Comparison of ENCODE assay signal across 4 worm cellular contexts in genomic region chrV:10338305-10338992, ce11.
TF ChIP-seq lines count a peak whose summit lies in the region.

Gene arx-2, minus strand, starts transcription at chrV:10338355.

TF ChIP-seq in whole organism, L1 larva, 84 proteins besides CTCF, POLR2A, EP300 and RAD21 (continued from another document and continues in another):
- TF ChIP-seq lsy-2 (tag; optimal IDR thresholded peaks at IDR 0.05; lab: Kevin White, UChicago) (peak; percentile 32 to 68), rnt-1 (tag; optimal IDR thresholded peaks at IDR 0.05; lab: Kevin White, UChicago) (peak; percentile 16), unc-30 (tag; optimal IDR thresholded peaks at IDR 0.05; lab: Kevin White, UChicago) (no peak), dpl-1 (GFP tag; optimal IDR thresholded peaks at IDR 0.05; lab: Kevin White, UChicago) (peak in 1 of 3 experiments; percentile 64), swsn-7 (tag; optimal IDR thresholded peaks at IDR 0.05; lab: Kevin White, UChicago) (no peak), egl-27 (tag; optimal IDR thresholded peaks at IDR 0.05; lab: Kevin White, UChicago) (no peak), mep-1 (tag; optimal IDR thresholded peaks at IDR 0.05; lab: Kevin White, UChicago) (peak; percentile 58), irx-1 (tag; optimal IDR thresholded peaks at IDR 0.05; lab: Kevin White, UChicago) (no peak), ces-1 (GFP tag; optimal IDR thresholded peaks at IDR 0.05; lab: Kevin White, UChicago) (no peak), F16B12.6 (tag; optimal IDR thresholded peaks at IDR 0.05; lab: Kevin White, UChicago) (no peak), lin-13 (GFP tag; optimal IDR thresholded peaks at IDR 0.05; lab: Kevin White, UChicago) (peak; percentile 6), ztf-11 (tag; optimal IDR thresholded peaks at IDR 0.05; lab: Kevin White, UChicago) (no peak), ceh-82 (tag; optimal IDR thresholded peaks at IDR 0.05; lab: Kevin White, UChicago) (peak in 1 of 3 experiments; percentile 30), ets-5 (GFP tag; IDR thresholded peaks at IDR 0.05; lab: Robert Waterston, UW) (no peak), nhr-11 (tag; optimal IDR thresholded peaks at IDR 0.05; lab: Kevin White, UChicago) (no peak), unc-62 (GFP tag; optimal IDR thresholded peaks at IDR 0.05; lab: Kevin White, UChicago) (no peak), zag-1 (tag; optimal IDR thresholded peaks at IDR 0.05; lab: Kevin White, UChicago) (no peak), alr-1 (tag; optimal IDR thresholded peaks at IDR 0.05; lab: Kevin White, UChicago; ENCODE audit: borderline replicate concordance) (no peak), zip-4 (GFP tag; optimal IDR thresholded peaks at IDR 0.05; lab: Kevin White, UChicago) (no peak), unc-98 (GFP tag; IDR thresholded peaks at IDR 0.05; lab: Robert Waterston, UW) (no peak), pqm-1 (tag; optimal IDR thresholded peaks at IDR 0.05; lab: Kevin White, UChicago) (no peak), nhr-19 (GFP tag; conservative IDR thresholded peaks at IDR 0.05; lab: Robert Waterston, UW) (no peak), aly-2 (tag; optimal IDR thresholded peaks at IDR 0.05; lab: Kevin White, UChicago) (no peak), mdl-1 (tag; optimal IDR thresholded peaks at IDR 0.05; lab: Kevin White, UChicago) (no peak), nhr-71 (tag; optimal IDR thresholded peaks at IDR 0.05; lab: Kevin White, UChicago) (peak; percentile 31), lin-35 (GFP tag; optimal IDR thresholded peaks at IDR 0.05; lab: Kevin White, UChicago) (peak; percentile 32 to 39), tbx-2 (tag; optimal IDR thresholded peaks at IDR 0.05; lab: Kevin White, UChicago) (no peak), nhr-77 (tag; optimal IDR thresholded peaks at IDR 0.05; lab: Kevin White, UChicago) (no peak), C34B4.2 (tag; optimal IDR thresholded peaks at IDR 0.05; lab: Kevin White, UChicago) (no peak), nhr-85 (tag; lab: Kevin White, UChicago) (peak; percentile 16), lin-15B (tag; optimal IDR thresholded peaks at IDR 0.05; lab: Kevin White, UChicago) (peak; percentile 54), hlh-4 (tag; optimal IDR thresholded peaks at IDR 0.05; lab: Kevin White, UChicago) (no peak), vab-15 (tag; optimal IDR thresholded peaks at IDR 0.05; lab: Kevin White, UChicago) (no peak), grh-1 (GFP tag; IDR thresholded peaks at IDR 0.05; lab: Robert Waterston, UW) (no peak), ceh-90 (tag; optimal IDR thresholded peaks at IDR 0.05; lab: Kevin White, UChicago) (no peak)

TF ChIP-seq in whole organism, L2 larva, 48 proteins besides CTCF, POLR2A, EP300 and RAD21 (continued from another document):
- TF ChIP-seq mbf-1 (tag; optimal IDR thresholded peaks at IDR 0.05; lab: Kevin White, UChicago) (no peak), nhr-237 (tag; optimal IDR thresholded peaks at IDR 0.05; lab: Kevin White, UChicago) (no peak), lin-11 (tag; optimal IDR thresholded peaks at IDR 0.05; lab: Kevin White, UChicago) (no peak), ceh-82 (tag; optimal IDR thresholded peaks at IDR 0.05; lab: Kevin White, UChicago) (no peak)

TF ChIP-seq in whole organism, L3 larva, 47 proteins besides CTCF, POLR2A, EP300 and RAD21 (continued from another document):
- TF ChIP-seq nhr-77 (tag; optimal IDR thresholded peaks at IDR 0.05; lab: Kevin White, UChicago) (no peak), unc-62 (GFP tag; optimal IDR thresholded peaks at IDR 0.05; lab: Kevin White, UChicago) (no peak)

TF ChIP-seq in whole organism, L4 larva, 104 proteins besides CTCF, POLR2A, EP300 and RAD21 (continued from another document):
- TF ChIP-seq hif-1 (tag; optimal IDR thresholded peaks at IDR 0.05; lab: Kevin White, UChicago), result no peak
- no peak for TF ChIP-seq aha-1 (tag; lab: Kevin White, UChicago)
- no peak for TF ChIP-seq pqm-1 (tag; optimal IDR thresholded peaks at IDR 0.05; lab: Kevin White, UChicago)
- TF ChIP-seq zip-2 (tag; optimal IDR thresholded peaks at IDR 0.05; lab: Kevin White, UChicago), result no peak
- TF ChIP-seq jun-1 (tag; optimal IDR thresholded peaks at IDR 0.05; lab: Kevin White, UChicago), result no peak
- TF ChIP-seq nhr-48 (tag; optimal IDR thresholded peaks at IDR 0.05; lab: Kevin White, UChicago), result no peak
- TF ChIP-seq mep-1 (tag; optimal IDR thresholded peaks at IDR 0.05; lab: Kevin White, UChicago), result peak; percentile 56
- TF ChIP-seq mdl-1 (tag; optimal IDR thresholded peaks at IDR 0.05; lab: Kevin White, UChicago), result no peak
- TF ChIP-seq attf-4 (tag; optimal IDR thresholded peaks at IDR 0.05; lab: Kevin White, UChicago), result no peak
- no peak for TF ChIP-seq rbr-2 (tag; optimal IDR thresholded peaks at IDR 0.05; lab: Kevin White, UChicago)
- TF ChIP-seq duxl-1 (tag; optimal IDR thresholded peaks at IDR 0.05; lab: Kevin White, UChicago; ENCODE audit: poor library complexity), result no peak
- TF ChIP-seq arid-1 (GFP tag; conservative IDR thresholded peaks at IDR 0.05; lab: Robert Waterston, UW), result no peak
- no peak for TF ChIP-seq nhr-102 (tag; optimal IDR thresholded peaks at IDR 0.05; lab: Kevin White, UChicago)
- TF ChIP-seq skn-1 (tag; optimal IDR thresholded peaks at IDR 0.05; lab: Kevin White, UChicago), result no peak
- no peak for TF ChIP-seq lin-13 (GFP tag; optimal IDR thresholded peaks at IDR 0.05; lab: Kevin White, UChicago)
- peak; percentile 62 for TF ChIP-seq mes-2 (tag; optimal IDR thresholded peaks at IDR 0.05; lab: Kevin White, UChicago; ENCODE audit: poor library complexity, severe bottlenecking)
- TF ChIP-seq F37D6.2 (tag; optimal IDR thresholded peaks at IDR 0.05; lab: Kevin White, UChicago), result no peak
- TF ChIP-seq nhr-6 (tag; optimal IDR thresholded peaks at IDR 0.05; lab: Kevin White, UChicago), result no peak
- TF ChIP-seq ZK546.5 (tag; optimal IDR thresholded peaks at IDR 0.05; lab: Kevin White, UChicago), result no peak
- TF ChIP-seq ztf-11 (tag; optimal IDR thresholded peaks at IDR 0.05; lab: Kevin White, UChicago), result no peak
- TF ChIP-seq lin-38 (GFP tag; IDR thresholded peaks at IDR 0.05; lab: Robert Waterston, UW), result peak; percentile 87
- no peak for TF ChIP-seq daf-12 (tag; optimal IDR thresholded peaks at IDR 0.05; lab: Kevin White, UChicago)
- TF ChIP-seq mxl-3 (GFP tag; optimal IDR thresholded peaks at IDR 0.05; lab: Kevin White, UChicago), result no peak
- TF ChIP-seq hlh-30 (tag; optimal IDR thresholded peaks at IDR 0.05; lab: Kevin White, UChicago; ENCODE audit: insufficient read depth), result peak; percentile 29
- no peak for TF ChIP-seq ZK337.2 (GFP tag; IDR thresholded peaks at IDR 0.05; lab: Robert Waterston, UW)
- no peak for TF ChIP-seq nhr-41 (GFP tag; IDR thresholded peaks at IDR 0.05; lab: Robert Waterston, UW)
- no peak for TF ChIP-seq snpc-4 (tag; optimal IDR thresholded peaks at IDR 0.05; lab: Kevin White, UChicago)
- TF ChIP-seq tra-1 (GFP tag; IDR thresholded peaks at IDR 0.05; lab: Robert Waterston, UW), result no peak
- TF ChIP-seq F26F4.8 (GFP tag; conservative IDR thresholded peaks at IDR 0.05; lab: Robert Waterston, UW), result no peak
- TF ChIP-seq cey-2 (tag; optimal IDR thresholded peaks at IDR 0.05; lab: Kevin White, UChicago; ENCODE audit: borderline replicate concordance, insufficient read depth), result no peak
- TF ChIP-seq ztf-7 (tag; optimal IDR thresholded peaks at IDR 0.05; lab: Kevin White, UChicago), result no peak
- no peak for TF ChIP-seq mxl-2 (GFP tag; conservative IDR thresholded peaks at IDR 0.05; lab: Robert Waterston, UW)
- no peak for TF ChIP-seq R02D3.7 (tag; optimal IDR thresholded peaks at IDR 0.05; lab: Kevin White, UChicago)
- no peak for TF ChIP-seq lin-29 (GFP tag; IDR thresholded peaks at IDR 0.05; lab: Robert Waterston, UW)
- TF ChIP-seq mdt-29 (GFP tag; IDR thresholded peaks at IDR 0.05; lab: Robert Waterston, UW), result no peak
- no peak for TF ChIP-seq gei-8 (GFP tag; optimal IDR thresholded peaks at IDR 0.05; lab: Kevin White, UChicago)
- no peak for TF ChIP-seq ceh-82 (tag; optimal IDR thresholded peaks at IDR 0.05; lab: Kevin White, UChicago)
- no peak for TF ChIP-seq unc-62 (GFP tag; optimal IDR thresholded peaks at IDR 0.05 in 1 of 2; lab: Kevin White, UChicago)
- TF ChIP-seq unc-62 (tag; optimal IDR thresholded peaks at IDR 0.05; lab: Kevin White, UChicago), result no peak
- no peak for TF ChIP-seq fos-1 (tag; optimal IDR thresholded peaks at IDR 0.05; lab: Kevin White, UChicago)
- no peak for TF ChIP-seq spr-1 (tag; optimal IDR thresholded peaks at IDR 0.05; lab: Kevin White, UChicago)
- peak; percentile 41 for TF ChIP-seq dve-1 (tag; optimal IDR thresholded peaks at IDR 0.05; lab: Kevin White, UChicago; ENCODE audit: insufficient read depth)
- no peak for TF ChIP-seq madf-9 (GFP tag; conservative IDR thresholded peaks at IDR 0.05; lab: Robert Waterston, UW)
- no peak for TF ChIP-seq Y48G9A.11 (GFP tag; IDR thresholded peaks at IDR 0.05; lab: Robert Waterston, UW)
- no peak for TF ChIP-seq egl-43 (GFP tag; IDR thresholded peaks at IDR 0.05; lab: Robert Waterston, UW)
- no peak for TF ChIP-seq zfp-2 (tag; optimal IDR thresholded peaks at IDR 0.05; lab: Kevin White, UChicago)
- peak; percentile 64 for TF ChIP-seq nhr-28 (tag; optimal IDR thresholded peaks at IDR 0.05; lab: Kevin White, UChicago)
- TF ChIP-seq php-3 (GFP tag; IDR thresholded peaks at IDR 0.05; lab: Robert Waterston, UW), result no peak
- TF ChIP-seq ceh-28 (tag; optimal IDR thresholded peaks at IDR 0.05; lab: Kevin White, UChicago), result no peak
- peak; percentile 49 for TF ChIP-seq dpl-1 (GFP tag; optimal IDR thresholded peaks at IDR 0.05; lab: Kevin White, UChicago)
- no peak for TF ChIP-seq hmg-1.1 (GFP tag; IDR thresholded peaks at IDR 0.05; lab: Robert Waterston, UW)
- TF ChIP-seq unc-130 (GFP tag; optimal IDR thresholded peaks at IDR 0.05; lab: Kevin White, UChicago), result peak; percentile 3
- no peak for TF ChIP-seq Y105C5A.15 (GFP tag; IDR thresholded peaks at IDR 0.05; lab: Robert Waterston, UW)
- no peak for TF ChIP-seq zfp-3 (GFP tag; conservative IDR thresholded peaks at IDR 0.05; lab: Robert Waterston, UW)
- no peak for TF ChIP-seq D1046.2 (GFP tag; IDR thresholded peaks at IDR 0.05; lab: Robert Waterston, UW)
- no peak for TF ChIP-seq lin-39 (tag; optimal IDR thresholded peaks at IDR 0.05; lab: Kevin White, UChicago)
- no peak for TF ChIP-seq dmd-6 (GFP tag; IDR thresholded peaks at IDR 0.05; lab: Robert Waterston, UW)
- peak; percentile 53 for TF ChIP-seq nhr-77 (tag; optimal IDR thresholded peaks at IDR 0.05; lab: Kevin White, UChicago)
- TF ChIP-seq nhr-11 (tag; optimal IDR thresholded peaks at IDR 0.05; lab: Kevin White, UChicago), result no peak
- TF ChIP-seq zag-1 (tag; optimal IDR thresholded peaks at IDR 0.05; lab: Kevin White, UChicago), result no peak
- TF ChIP-seq nhr-42 (GFP tag; IDR thresholded peaks at IDR 0.05; lab: Robert Waterston, UW), result no peak
- no peak for TF ChIP-seq set-16 (GFP tag; IDR thresholded peaks at IDR 0.05; lab: Robert Waterston, UW)
- TF ChIP-seq pha-4 (GFP tag; IDR thresholded peaks at IDR 0.05; lab: Robert Waterston, UW), result no peak
- TF ChIP-seq pha-4 (tag; optimal IDR thresholded peaks at IDR 0.05; lab: Kevin White, UChicago), result no peak
- TF ChIP-seq Y75B8A.6 (GFP tag; IDR thresholded peaks at IDR 0.05; lab: Robert Waterston, UW), result no peak
- TF ChIP-seq daf-16 (GFP tag; optimal IDR thresholded peaks at IDR 0.05; lab: Kevin White, UChicago), result no peak
- TF ChIP-seq daf-16 (tag; optimal IDR thresholded peaks at IDR 0.05; lab: Kevin White, UChicago), result no peak
- TF ChIP-seq ctbp-1 (GFP tag; IDR thresholded peaks at IDR 0.05; lab: Robert Waterston, UW), result no peak
- TF ChIP-seq nhr-237 (tag; optimal IDR thresholded peaks at IDR 0.05; lab: Kevin White, UChicago), result no peak
- TF ChIP-seq Y5F2A.4 (GFP tag; optimal IDR thresholded peaks at IDR 0.05; lab: Kevin White, UChicago), result no peak
- TF ChIP-seq dmd-9 (GFP tag; IDR thresholded peaks at IDR 0.05; lab: Robert Waterston, UW), result no peak
- TF ChIP-seq T20F7.1 (GFP tag; optimal IDR thresholded peaks at IDR 0.05; lab: Kevin White, UChicago), result peak; percentile 27
- TF ChIP-seq unc-39 (tag; optimal IDR thresholded peaks at IDR 0.05; lab: Kevin White, UChicago), result no peak
TF ChIP-seq in whole organism, L4 larva: peak in this region for 11.
